Worm (Caenorhabditis elegans) whole organism, L3 larva: ENCODE measurements around the gene W02F12.2.

Source experiments
- R02D3.7 ChIP-seq: fragments of 150-350 bp; optimal IDR thresholded peaks from 2 replicates; lab custom pipeline; 2014; ENCODE audit warnings: missing biosample characterization, missing genetic modification characterization
- ama-1 ChIP-seq: fragments of 150-350 bp; optimal IDR thresholded peaks from 2 replicates; lab custom pipeline; 2018
- ceh-16 ChIP-seq: sonication (generic microtip); optimal IDR thresholded peaks from 2 replicates; lab custom pipeline; 2017; ENCODE audit warnings: missing biosample characterization, missing genetic modification characterization
- ceh-28 ChIP-seq: fragments of 150-350 bp; optimal IDR thresholded peaks from 2 replicates; lab custom pipeline; 2014; ENCODE audit warnings: missing biosample characterization, missing genetic modification reagents, missing genetic modification characterization
- daf-12 ChIP-seq: fragments of 150-350 bp; optimal IDR thresholded peaks from 2 replicates; lab custom pipeline; 2014; ENCODE audit warnings: missing biosample characterization, missing genetic modification reagents, missing genetic modification characterization
- egl-27 ChIP-seq: sonication (generic microtip); optimal IDR thresholded peaks from 4 replicates; lab custom pipeline; 2017; ENCODE audit warnings: missing biosample characterization, missing genetic modification reagents, missing genetic modification characterization
- egl-5 ChIP-seq: fragments of 150-350 bp; optimal IDR thresholded peaks from 2 replicates; lab custom pipeline; 2017; ENCODE audit warnings: missing biosample characterization, missing genetic modification reagents, missing genetic modification characterization, inconsistent platforms
- eor-1 ChIP-seq, 2 experiments: fragments of 150-350 bp; optimal IDR thresholded peaks; 2 replicates each; lab custom pipeline; 2014 to 2018; ENCODE audit warnings: missing biosample characterization in 2 of 2, missing genetic modification characterization in 2 of 2
- jun-1 ChIP-seq: fragments of 150-350 bp; optimal IDR thresholded peaks from 2 replicates; lab custom pipeline; 2014; ENCODE audit warnings: missing biosample characterization, missing genetic modification reagents, missing genetic modification characterization
- lin-15B ChIP-seq: fragments of 150-350 bp; optimal IDR thresholded peaks from 2 replicates; lab custom pipeline; 2014; ENCODE audit warnings: missing biosample characterization, missing genetic modification characterization
- lsy-12 ChIP-seq: sonication (generic microtip); optimal IDR thresholded peaks from 2 replicates; lab custom pipeline; 2016; ENCODE audit warnings: mild to moderate bottlenecking, missing genetic modification characterization, missing compliant biosample characterization
- mml-1 ChIP-seq: fragments of 150-350 bp; sonication (generic microtip); optimal IDR thresholded peaks from 3 replicates; lab custom pipeline; 2014; ENCODE audit warnings: missing biosample characterization, missing genetic modification characterization
- nfya-1 ChIP-seq: sonication (generic microtip); optimal IDR thresholded peaks from 2 replicates; lab custom pipeline; 2017; ENCODE audit warnings: missing genetic modification characterization, mild to moderate bottlenecking, missing compliant biosample characterization, antibody characterized with exemption, moderate library complexity; ENCODE audit not compliant: insufficient read depth
- nhr-11 ChIP-seq: fragments of 150-350 bp; optimal IDR thresholded peaks from 2 replicates; lab custom pipeline; 2014; ENCODE audit warnings: missing biosample characterization, missing genetic modification characterization
- nhr-12 ChIP-seq: fragments of 150-350 bp; optimal IDR thresholded peaks from 2 replicates; lab custom pipeline; 2014; ENCODE audit warnings: missing biosample characterization, missing genetic modification characterization
- nhr-23 ChIP-seq: fragments of 150-350 bp; optimal IDR thresholded peaks from 2 replicates; lab custom pipeline; 2014; ENCODE audit warnings: missing biosample characterization, missing genetic modification reagents, missing genetic modification characterization
- nhr-237 ChIP-seq: fragments of 150-350 bp; optimal IDR thresholded peaks from 2 replicates; lab custom pipeline; 2014; ENCODE audit warnings: missing biosample characterization, missing genetic modification characterization
- nhr-25 ChIP-seq: sonication (generic microtip); optimal IDR thresholded peaks from 2 replicates; lab custom pipeline; 2017; ENCODE audit warnings: missing biosample characterization, missing genetic modification characterization
- nhr-28 ChIP-seq: fragments of 150-350 bp; optimal IDR thresholded peaks from 2 replicates; lab custom pipeline; 2014; ENCODE audit warnings: missing biosample characterization, missing genetic modification characterization
- nhr-43 ChIP-seq: sonication (generic microtip); optimal IDR thresholded peaks from 2 replicates; lab custom pipeline; 2016; ENCODE audit warnings: mild to moderate bottlenecking, missing genetic modification characterization, missing compliant biosample characterization; ENCODE audit not compliant: poor library complexity, severe bottlenecking
- nhr-67 ChIP-seq: fragments of 150-350 bp; optimal IDR thresholded peaks from 2 replicates; lab custom pipeline; 2014; ENCODE audit warnings: missing biosample characterization, missing genetic modification characterization
- nhr-77 ChIP-seq: fragments of 150-350 bp; optimal IDR thresholded peaks from 2 replicates; lab custom pipeline; 2014; ENCODE audit warnings: missing biosample characterization, missing genetic modification characterization
- pha-4 ChIP-seq: fragments of 150-350 bp; optimal IDR thresholded peaks from 2 replicates; lab custom pipeline; 2014; ENCODE audit warnings: missing biosample characterization, missing genetic modification reagents, missing genetic modification characterization
- pqm-1 ChIP-seq: fragments of 150-350 bp; optimal IDR thresholded peaks from 2 replicates; lab custom pipeline; 2017; ENCODE audit warnings: missing biosample characterization, missing genetic modification characterization, inconsistent platforms
- sea-2 ChIP-seq: fragments of 150-350 bp; sonication (generic microtip); optimal IDR thresholded peaks from 4 replicates; lab custom pipeline; 2014; ENCODE audit warnings: missing biosample characterization, missing genetic modification reagents, missing genetic modification characterization
- snpc-4 ChIP-seq: fragments of 150-350 bp; optimal IDR thresholded peaks from 2 replicates; lab custom pipeline; 2014; ENCODE audit warnings: missing biosample characterization, missing genetic modification characterization
- tbx-2 ChIP-seq: sonication (generic microtip); optimal IDR thresholded peaks from 2 replicates; lab custom pipeline; 2016; ENCODE audit warnings: mild to moderate bottlenecking, missing genetic modification characterization, missing compliant biosample characterization
- unc-39 ChIP-seq: sonication (generic microtip); optimal IDR thresholded peaks from 4 replicates; lab custom pipeline; 2017; ENCODE audit warnings: missing biosample characterization, missing genetic modification characterization
- unc-62 ChIP-seq: fragments of 150-350 bp; sonication (generic microtip); optimal IDR thresholded peaks from 4 replicates; lab custom pipeline; 2014; ENCODE audit warnings: missing biosample characterization, missing genetic modification reagents, missing genetic modification characterization
- ztf-11 ChIP-seq: fragments of 150-350 bp; optimal IDR thresholded peaks from 2 replicates; lab custom pipeline; 2014; ENCODE audit warnings: missing biosample characterization, missing genetic modification characterization
- ztf-4 ChIP-seq: fragments of 150-350 bp; optimal IDR thresholded peaks from 2 replicates; lab custom pipeline; 2014; ENCODE audit warnings: missing biosample characterization, missing genetic modification characterization

Gene W02F12.2

ce11 chrV:6655174-6655573 lies 42.3 kb downstream of the W02F12.2 start, which contains the start of gene syx-18:
TSS of gene syx-18 (minus strand) at chrV:6655449.
- TF ChIP-seq R02D3.7 (tag; lab: Kevin White, UChicago): no peak
- no peak for TF ChIP-seq jun-1 (tag; lab: Kevin White, UChicago)
- TF ChIP-seq nhr-11: no peak
- TF ChIP-seq nhr-23: no peak
- TF ChIP-seq ztf-11 (tag; lab: Kevin White, UChicago): no peak
- peak; percentile 62 for TF ChIP-seq ama-1 (lab: Kevin White, UChicago)

- TF ChIP-seq nfya-1 (no peak), nhr-77 (tag; lab: Kevin White, UChicago) (no peak), unc-62 (GFP tag; lab: Kevin White, UChicago) (no peak), jun-1 (tag; lab: Kevin White, UChicago) (no peak), daf-12 (tag; lab: Kevin White, UChicago) (no peak), unc-39 (tag; lab: Kevin White, UChicago) (no peak), egl-27 (tag; lab: Kevin White, UChicago) (no peak), nhr-23 (no peak), ztf-11 (tag; lab: Kevin White, UChicago) (no peak), nhr-25 (no peak), ceh-28 (tag; lab: Kevin White, UChicago) (no peak), nhr-12 (tag; lab: Kevin White, UChicago) (no peak), lsy-12 (no peak), nhr-43 (no peak), eor-1 (tag; optimal IDR thresholded peaks at IDR 0.05; lab: Kevin White, UChicago) (no peak), nhr-237 (tag; lab: Kevin White, UChicago) (no peak)
Measured at ce11 chrV:6652051-6652450, 45.4 kb downstream of the W02F12.2 start, which contains the start of gene T10H9.8. TSS of gene T10H9.8 (plus strand) at chrV:6652351.

- no peak for TF ChIP-seq ama-1 (lab: Kevin White, UChicago)
- TF ChIP-seq nhr-67 (tag; lab: Kevin White, UChicago): no peak
- no peak for TF ChIP-seq ztf-11 (tag; lab: Kevin White, UChicago)
- TF ChIP-seq egl-5 (tag; lab: Kevin White, UChicago): no peak
- TF ChIP-seq nhr-28 (tag; lab: Kevin White, UChicago): no peak
- TF ChIP-seq pqm-1: no peak
- TF ChIP-seq ztf-4 (tag; lab: Kevin White, UChicago): no peak
- TF ChIP-seq snpc-4 (tag; lab: Kevin White, UChicago): no peak
- no peak for TF ChIP-seq nhr-25
- TF ChIP-seq pha-4 (tag; lab: Kevin White, UChicago): no peak
- no peak for TF ChIP-seq unc-62 (GFP tag; lab: Kevin White, UChicago)
- TF ChIP-seq nhr-77 (tag; lab: Kevin White, UChicago): no peak
- no peak for TF ChIP-seq eor-1 (tag; optimal IDR thresholded peaks at IDR 0.05; lab: Kevin White, UChicago)
- TF ChIP-seq mml-1 (tag; lab: Kevin White, UChicago): no peak
- no peak for TF ChIP-seq lin-15B
Measured at ce11 chrV:6650508-6650907, 46.9 kb downstream of the W02F12.2 start.

ce11 chrV:6649317-6649716 lies 48.1 kb downstream of the W02F12.2 start, which contains the start of gene T10H9.1:
TSS of gene T10H9.1 (plus strand) at chrV:6649617.
- TF ChIP-seq lin-15B (no peak), nhr-77 (tag; lab: Kevin White, UChicago) (no peak)

- no peak for TF ChIP-seq nhr-11
- no peak for TF ChIP-seq ceh-16
- TF ChIP-seq tbx-2 (tag; lab: Kevin White, UChicago): no peak
- TF ChIP-seq sea-2 (GFP tag; lab: Kevin White, UChicago): no peak
- no peak for TF ChIP-seq nhr-237 (tag; lab: Kevin White, UChicago)
- TF ChIP-seq egl-5 (tag; lab: Kevin White, UChicago): no peak
Measured at ce11 chrV:6645810-6646209, 51.6 kb downstream of the W02F12.2 start.
